Worm (Caenorhabditis elegans) whole organism, L4 larva: ENCODE measurements around the gene C39B10.3.
A peak's percentile ranks its signal among the peaks of the same experiment; 100 is the strongest.

ENCODE experiments used
- D1046.2 ChIP-seq: fragments of 200-800 bp; sonication (Bioruptor generic); IDR thresholded peaks from 2 replicates; pipeline ENCODE4 v1.3.6; 2022; ENCODE audit warnings: missing genetic modification characterization, missing compliant biosample characterization
- F37D6.2 ChIP-seq: sonication (generic microtip); optimal IDR thresholded peaks from 2 replicates; lab custom pipeline; 2016; ENCODE audit warnings: mild to moderate bottlenecking, missing genetic modification characterization, missing compliant biosample characterization
- F44E2.7 ChIP-seq: fragments of 200-800 bp; sonication (Bioruptor generic); IDR thresholded peaks from 2 replicates; pipeline ENCODE4 v2.1.2; 2022; ENCODE audit warnings: missing genetic modification characterization, missing compliant biosample characterization
- R02D3.7 ChIP-seq: fragments of 150-350 bp; sonication (generic microtip); optimal IDR thresholded peaks from 3 replicates; lab custom pipeline; 2014; ENCODE audit warnings: missing biosample characterization, missing genetic modification characterization
- T26A8.4 ChIP-seq: fragments of 200-800 bp; sonication (Bioruptor generic); IDR thresholded peaks from 2 replicates; pipeline ENCODE4 v1.3.6; 2022; ENCODE audit warnings: missing genetic modification characterization, missing compliant biosample characterization
- Y105C5A.15 ChIP-seq: fragments of 200-800 bp; sonication (Bioruptor generic); IDR thresholded peaks from 2 replicates; pipeline ENCODE4 v1.3.6; 2022; ENCODE audit warnings: missing genetic modification characterization, missing compliant biosample characterization
- Y5F2A.4 ChIP-seq: fragments of 200-800 bp; sonication (Bioruptor generic); optimal IDR thresholded peaks from 2 replicates; lab custom pipeline; 2018; ENCODE audit warnings: mild to moderate bottlenecking, missing genetic modification characterization, missing compliant biosample characterization
- aha-1 ChIP-seq: fragments of 150-350 bp; peaks from one replicate; lab custom pipeline; 2014; ENCODE audit warnings: missing biosample characterization, missing genetic modification characterization
- arid-1 ChIP-seq: fragments of 200-800 bp; sonication (Bioruptor generic); conservative IDR thresholded peaks from 2 replicates; pipeline ENCODE4 v1.3.6; 2022; ENCODE audit warnings: missing genetic modification reagents, missing genetic modification characterization, missing compliant biosample characterization
- attf-4 ChIP-seq: sonication (generic microtip); optimal IDR thresholded peaks from 3 replicates; lab custom pipeline; 2017; ENCODE audit warnings: missing biosample characterization, missing genetic modification characterization
- ceh-28 ChIP-seq: fragments of 150-350 bp; optimal IDR thresholded peaks from 2 replicates; lab custom pipeline; 2014; ENCODE audit warnings: missing biosample characterization, missing genetic modification reagents, missing genetic modification characterization
- ceh-32 ChIP-seq: sonication (generic microtip); optimal IDR thresholded peaks from 2 replicates; lab custom pipeline; 2016; ENCODE audit warnings: mild to moderate bottlenecking, missing genetic modification characterization, missing compliant biosample characterization; ENCODE audit not compliant: poor library complexity
- ceh-44 ChIP-seq: fragments of 200-800 bp; sonication (Bioruptor generic); IDR thresholded peaks from 2 replicates; pipeline ENCODE4 v1.3.6; 2022; ENCODE audit warnings: missing genetic modification reagents, missing genetic modification characterization, missing compliant biosample characterization
- ctbp-1 ChIP-seq: fragments of 200-800 bp; sonication (Bioruptor generic); IDR thresholded peaks from 2 replicates; pipeline ENCODE4 v1.3.6; 2022; ENCODE audit warnings: missing genetic modification reagents, missing genetic modification characterization, missing compliant biosample characterization
- daf-16 ChIP-seq, 3 experiments: sonication (generic microtip); optimal IDR thresholded peaks; 2 replicates each; lab custom pipeline; 2016 to 2017; ENCODE audit warnings: missing genetic modification characterization in 3 of 3, missing genetic modification reagents in 3 of 3, mild to moderate bottlenecking in 2 of 3, missing compliant biosample characterization in 2 of 3, missing biosample characterization in 1 of 3, moderate library complexity in 1 of 3
- dmd-6 ChIP-seq: fragments of 200-800 bp; sonication (Bioruptor generic); IDR thresholded peaks from 2 replicates; pipeline ENCODE4 v1.3.6; 2022; ENCODE audit warnings: missing genetic modification reagents, missing genetic modification characterization, missing compliant biosample characterization
- duxl-1 ChIP-seq: sonication (generic microtip); optimal IDR thresholded peaks from 2 replicates; lab custom pipeline; 2016; ENCODE audit warnings: mild to moderate bottlenecking, missing genetic modification characterization, moderate library complexity, missing compliant biosample characterization; ENCODE audit not compliant: poor library complexity
- dve-1 ChIP-seq: sonication (generic microtip); optimal IDR thresholded peaks from 2 replicates; lab custom pipeline; 2017; ENCODE audit warnings: antibody characterized with exemption, mild to moderate bottlenecking, missing genetic modification characterization, missing compliant biosample characterization; ENCODE audit not compliant: insufficient read depth
- fkh-10 ChIP-seq: fragments of 150-350 bp; optimal IDR thresholded peaks from 2 replicates; lab custom pipeline; 2014; ENCODE audit warnings: missing biosample characterization, missing genetic modification reagents, missing genetic modification characterization
- gei-8 ChIP-seq: fragments of 200-800 bp; sonication (Bioruptor generic); optimal IDR thresholded peaks from 2 replicates; lab custom pipeline; 2018; ENCODE audit warnings: mild to moderate bottlenecking, missing genetic modification characterization, missing compliant biosample characterization
- hlh-30 ChIP-seq: sonication (generic microtip); optimal IDR thresholded peaks from 2 replicates; lab custom pipeline; 2017; ENCODE audit warnings: antibody characterized with exemption, mild to moderate bottlenecking, missing genetic modification characterization, missing compliant biosample characterization; ENCODE audit not compliant: insufficient read depth
- jun-1 ChIP-seq: fragments of 150-350 bp; optimal IDR thresholded peaks from 2 replicates; lab custom pipeline; 2014; ENCODE audit warnings: missing biosample characterization, missing genetic modification reagents, missing genetic modification characterization
- lin-39 ChIP-seq: fragments of 150-350 bp; optimal IDR thresholded peaks from 2 replicates; lab custom pipeline; 2014; ENCODE audit warnings: missing biosample characterization, missing genetic modification reagents, missing genetic modification characterization
- lsy-2 ChIP-seq, 2 experiments: fragments of 150-350 bp in 1 of 2; sonication (generic microtip) in 1 of 2; optimal IDR thresholded peaks; 2 replicates each; lab custom pipeline; 2014 to 2017; ENCODE audit warnings: missing biosample characterization in 2 of 2, missing genetic modification characterization in 2 of 2
- mdt-29 ChIP-seq: fragments of 200-800 bp; sonication (Bioruptor generic); IDR thresholded peaks from 2 replicates; pipeline ENCODE4 v1.3.6; 2022; ENCODE audit warnings: missing genetic modification reagents, missing genetic modification characterization, missing compliant biosample characterization
- mes-2 ChIP-seq: sonication (generic microtip); optimal IDR thresholded peaks from 2 replicates; lab custom pipeline; 2016; ENCODE audit warnings: missing genotype, mild to moderate bottlenecking, missing genetic modification characterization, missing compliant biosample characterization; ENCODE audit not compliant: poor library complexity, severe bottlenecking
- nhr-102 ChIP-seq: sonication (generic microtip); optimal IDR thresholded peaks from 2 replicates; lab custom pipeline; 2016; ENCODE audit warnings: mild to moderate bottlenecking, missing genetic modification characterization, moderate library complexity, missing compliant biosample characterization
- nhr-111 ChIP-seq: fragments of 200-800 bp; sonication (Bioruptor generic); optimal IDR thresholded peaks from 2 replicates; lab custom pipeline; 2018; ENCODE audit warnings: mild to moderate bottlenecking, missing genetic modification characterization, missing compliant biosample characterization
- nhr-237 ChIP-seq: sonication (generic microtip); optimal IDR thresholded peaks from 2 replicates; lab custom pipeline; 2017; ENCODE audit warnings: missing biosample characterization, missing genetic modification characterization
- nhr-41 ChIP-seq: fragments of 200-800 bp; sonication (Bioruptor generic); IDR thresholded peaks from 2 replicates; pipeline ENCODE4 v1.3.6; 2022; ENCODE audit warnings: missing genetic modification reagents, missing genetic modification characterization, missing compliant biosample characterization
- nhr-48 ChIP-seq: sonication (generic microtip); optimal IDR thresholded peaks from 2 replicates; lab custom pipeline; 2016; ENCODE audit warnings: mild to moderate bottlenecking, missing genetic modification characterization, missing compliant biosample characterization
- nhr-77 ChIP-seq: fragments of 150-350 bp; optimal IDR thresholded peaks from 2 replicates; lab custom pipeline; 2014; ENCODE audit warnings: missing biosample characterization, missing genetic modification characterization
- pqm-1 ChIP-seq: sonication (generic microtip); optimal IDR thresholded peaks from 2 replicates; lab custom pipeline; 2017; ENCODE audit warnings: missing biosample characterization, missing genetic modification characterization
- rbr-2 ChIP-seq: sonication (generic microtip); optimal IDR thresholded peaks from 2 replicates; lab custom pipeline; 2016; ENCODE audit warnings: missing genotype, missing genetic modification characterization, missing compliant biosample characterization
- sdz-12 ChIP-seq: fragments of 200-800 bp; sonication (Bioruptor generic); optimal IDR thresholded peaks from 2 replicates; lab custom pipeline; 2018; ENCODE audit warnings: mild to moderate bottlenecking, missing genetic modification characterization, missing compliant biosample characterization
- snpc-4 ChIP-seq: fragments of 150-350 bp; optimal IDR thresholded peaks from 2 replicates; lab custom pipeline; 2014; ENCODE audit warnings: missing biosample characterization, missing genetic modification characterization
- spr-1 ChIP-seq: sonication (generic microtip); optimal IDR thresholded peaks from 2 replicates; lab custom pipeline; 2016; ENCODE audit warnings: mild to moderate bottlenecking, missing genetic modification characterization, missing compliant biosample characterization
- spr-3 ChIP-seq: fragments of 200-800 bp; sonication (Bioruptor generic); optimal IDR thresholded peaks from 2 replicates; lab custom pipeline; 2018; ENCODE audit warnings: mild to moderate bottlenecking, missing genetic modification characterization, missing compliant biosample characterization
- tag-97 ChIP-seq: fragments of 200-800 bp; sonication (Bioruptor generic); IDR thresholded peaks from 2 replicates; pipeline ENCODE4 v1.3.6; 2022; ENCODE audit warnings: missing genetic modification characterization, missing compliant biosample characterization
- tra-1 ChIP-seq: fragments of 200-800 bp; sonication (Bioruptor generic); IDR thresholded peaks from 2 replicates; pipeline ENCODE4 v1.3.6; 2022; ENCODE audit warnings: missing genetic modification reagents, missing genetic modification characterization, missing compliant biosample characterization
- unc-39 ChIP-seq: sonication (generic microtip); optimal IDR thresholded peaks from 2 replicates; lab custom pipeline; 2017; ENCODE audit warnings: missing biosample characterization, missing genetic modification characterization
- unc-62 ChIP-seq, 3 experiments: fragments of 150-350 bp in 1 of 3; sonication (generic microtip); optimal IDR thresholded peaks in 2 of 3; peaks in 1 of 3; 1 replicate in 1 of 3; 2 replicates in 2 of 3; lab custom pipeline; 2014 to 2017; ENCODE audit warnings: missing biosample characterization in 3 of 3, missing genetic modification characterization in 3 of 3, missing genetic modification reagents in 3 of 3, missing genotype in 1 of 3
- zip-2 ChIP-seq: fragments of 150-350 bp; optimal IDR thresholded peaks from 2 replicates; lab custom pipeline; 2014; ENCODE audit warnings: missing biosample characterization, missing genetic modification characterization

C39B10.3 gene

DNA sequence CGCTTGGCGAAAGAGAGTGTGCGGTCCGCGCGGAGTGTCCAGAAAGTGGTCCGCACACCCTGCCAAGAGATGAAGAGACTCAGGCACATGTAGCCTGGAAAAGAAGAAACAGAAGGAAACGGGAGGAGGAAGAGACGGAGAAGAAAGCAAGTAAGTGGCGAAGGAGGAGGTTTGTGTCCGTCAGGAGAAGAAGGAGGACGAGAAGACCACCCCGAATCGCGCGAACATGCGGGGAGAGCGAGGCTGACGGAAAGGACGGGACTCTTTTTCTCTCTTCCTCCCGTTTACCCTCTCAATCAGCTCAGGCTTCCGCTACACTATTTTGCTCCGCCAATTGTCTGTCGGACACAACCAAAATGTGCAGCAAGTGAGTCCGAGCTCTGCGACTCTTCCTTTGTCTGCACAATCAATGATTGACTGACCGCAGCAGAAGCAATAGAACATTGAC, 8.4 kb upstream of the C39B10.3 start (continued):
- TF ChIP-seq ceh-32 (tag; lab: Kevin White, UChicago), result no peak
- TF ChIP-seq tra-1, result 0 out of 2 replicates have a peak, but pooled peaks have one; percentile 21
- peak; percentile 61 for TF ChIP-seq mes-2 (tag; lab: Kevin White, UChicago)
- no peak for TF ChIP-seq nhr-237
- TF ChIP-seq arid-1 (GFP tag; lab: Robert Waterston, UW), result no peak
- no peak for TF ChIP-seq zip-2 (tag; lab: Kevin White, UChicago)
- TF ChIP-seq attf-4, result no peak
- TF ChIP-seq daf-16 (GFP tag; optimal IDR thresholded peaks at IDR 0.05; lab: Kevin White, UChicago), result peak in 1 of 2 experiments; percentile 19
- TF ChIP-seq daf-16 (tag; optimal IDR thresholded peaks at IDR 0.05; lab: Kevin White, UChicago), result no peak
- TF ChIP-seq dmd-6, result peak; percentile 24; the same call in 1 of the 2 replicates
- TF ChIP-seq ceh-28 (tag; lab: Kevin White, UChicago), result peak; percentile 41
- no peak for TF ChIP-seq spr-1 (tag; lab: Kevin White, UChicago)
- peak; percentile 79 for TF ChIP-seq rbr-2 (tag; lab: Kevin White, UChicago)
- TF ChIP-seq sdz-12, result no peak
- TF ChIP-seq Y5F2A.4 (GFP tag; lab: Kevin White, UChicago), result no peak
- no peak for TF ChIP-seq nhr-102 (tag; lab: Kevin White, UChicago)
- TF ChIP-seq lin-39 (tag; lab: Kevin White, UChicago), result no peak
- peak; percentile 98 for TF ChIP-seq fkh-10
- peak; percentile 52 to 59 for TF ChIP-seq lsy-2 (tag; optimal IDR thresholded peaks at IDR 0.05; lab: Kevin White, UChicago)
- TF ChIP-seq snpc-4 (tag; lab: Kevin White, UChicago), result no peak
- no peak for TF ChIP-seq Y105C5A.15 (GFP tag; lab: Robert Waterston, UW)
- TF ChIP-seq jun-1 (tag; lab: Kevin White, UChicago), result no peak
- TF ChIP-seq dve-1 (tag; lab: Kevin White, UChicago), result peak; percentile 26
- TF ChIP-seq nhr-111 (GFP tag; lab: Kevin White, UChicago), result no peak
- no peak for TF ChIP-seq spr-3 (GFP tag; lab: Kevin White, UChicago)

- no peak for TF ChIP-seq mdt-29 (GFP tag; lab: Robert Waterston, UW)
- TF ChIP-seq hlh-30, result no peak
- no peak for TF ChIP-seq nhr-48 (tag; lab: Kevin White, UChicago)
- TF ChIP-seq sdz-12, result no peak
- no peak for TF ChIP-seq duxl-1 (tag; lab: Kevin White, UChicago)
- no peak for TF ChIP-seq T26A8.4 (GFP tag; lab: Robert Waterston, UW)
- TF ChIP-seq ceh-44 (GFP tag; lab: Robert Waterston, UW), result no peak
- TF ChIP-seq R02D3.7 (tag; lab: Kevin White, UChicago), result no peak
- no peak for TF ChIP-seq unc-39 (tag; lab: Kevin White, UChicago)
- no peak for TF ChIP-seq F37D6.2 (tag; lab: Kevin White, UChicago)
- no peak for TF ChIP-seq D1046.2 (GFP tag; lab: Robert Waterston, UW)
- TF ChIP-seq F44E2.7, result no peak
- TF ChIP-seq nhr-77 (tag; lab: Kevin White, UChicago), result no peak
- no peak for TF ChIP-seq nhr-41 (GFP tag; lab: Robert Waterston, UW)
- TF ChIP-seq mes-2 (tag; lab: Kevin White, UChicago), result no peak
Observed at ce11 chrX:10437421-10437820, 6.5 kb upstream of the C39B10.3 start.

ce11 chrX:10440781-10441180, 3.2 kb upstream of the C39B10.3 start:
- no peak for TF ChIP-seq gei-8 (GFP tag; lab: Kevin White, UChicago)
- no peak for TF ChIP-seq zip-2 (tag; lab: Kevin White, UChicago)
- TF ChIP-seq dve-1 (tag; lab: Kevin White, UChicago), result peak; percentile 41
- no peak for TF ChIP-seq R02D3.7 (tag; lab: Kevin White, UChicago)
- no peak for TF ChIP-seq rbr-2 (tag; lab: Kevin White, UChicago)
- peak; percentile 52 for TF ChIP-seq pqm-1
- peak; percentile 40 for TF ChIP-seq aha-1 (tag; lab: Kevin White, UChicago)
- no peak for TF ChIP-seq ctbp-1 (GFP tag; lab: Robert Waterston, UW)
- TF ChIP-seq tag-97 (GFP tag; lab: Robert Waterston, UW), result no peak
- TF ChIP-seq unc-62 (GFP tag; optimal IDR thresholded peaks at IDR 0.05 in 1 of 2; lab: Kevin White, UChicago), result peak in 1 of 2 experiments; percentile 32
- TF ChIP-seq unc-62 (tag; optimal IDR thresholded peaks at IDR 0.05; lab: Kevin White, UChicago), result no peak
